Fruit fly (Drosophila melanogaster) whole organism, prepupa: ENCODE data around the gene CG17199.

Source experiments
- Blimp-1 ChIP-seq: fragments of 200-800 bp; sonication (Bioruptor generic); optimal IDR thresholded peaks from 3 replicates; lab custom pipeline; 2017; ENCODE audit warnings: missing biosample characterization, missing genetic modification characterization, mild to moderate bottlenecking, moderate library complexity, missing genetic modification reagents
- CG10669 ChIP-seq: fragments of 200-800 bp; sonication (Bioruptor generic); optimal IDR thresholded peaks from 3 replicates; lab custom pipeline; 2018; ENCODE audit warnings: missing biosample characterization, mild to moderate bottlenecking, missing genetic modification characterization, moderate library complexity
- CG11294 ChIP-seq: fragments of 200-800 bp; sonication (Bioruptor generic); IDR thresholded peaks from 2 replicates; pipeline ENCODE4 v1.3.6; 2022; ENCODE audit warnings: missing biosample characterization, missing genetic modification characterization
- CG15336 ChIP-seq: fragments of 200-800 bp; sonication (Bioruptor generic); IDR thresholded peaks from 2 replicates; pipeline ENCODE4 v1.3.6; 2022; ENCODE audit warnings: missing biosample characterization, missing genetic modification characterization
- CG1621 ChIP-seq: fragments of 200-800 bp; sonication (Bioruptor generic); optimal IDR thresholded peaks from 3 replicates; lab custom pipeline; 2018; ENCODE audit warnings: missing biosample characterization, mild to moderate bottlenecking, missing genetic modification characterization
- CG31627 ChIP-seq: fragments of 200-800 bp; sonication (Bioruptor generic); optimal IDR thresholded peaks from 3 replicates; lab custom pipeline; 2016; ENCODE audit warnings: missing biosample characterization, missing genetic modification characterization
- CG34406 ChIP-seq: fragments of 200-800 bp; sonication (Bioruptor generic); optimal IDR thresholded peaks from 3 replicates; lab custom pipeline; 2016; ENCODE audit warnings: missing biosample characterization, missing genetic modification characterization
- CG4318 ChIP-seq: fragments of 200-800 bp; sonication (Bioruptor generic); optimal IDR thresholded peaks from 3 replicates; lab custom pipeline; 2017; ENCODE audit warnings: missing biosample characterization, mild to moderate bottlenecking, missing genetic modification characterization
- CG6276 ChIP-seq: fragments of 200-800 bp; sonication (Bioruptor generic); optimal IDR thresholded peaks from 2 replicates; lab custom pipeline; 2017; ENCODE audit warnings: missing biosample characterization, mild to moderate bottlenecking, missing genetic modification characterization
- CG6792 ChIP-seq: fragments of 200-800 bp; sonication (Bioruptor generic); optimal IDR thresholded peaks from 3 replicates; lab custom pipeline; 2016; ENCODE audit warnings: missing biosample characterization, missing genetic modification characterization
- CG6808 ChIP-seq: fragments of 200-800 bp; sonication (Bioruptor generic); optimal IDR thresholded peaks from 3 replicates; lab custom pipeline; 2017; ENCODE audit warnings: missing biosample characterization, missing genetic modification characterization, mild to moderate bottlenecking, moderate library complexity, missing genetic modification reagents
- CG6854 ChIP-seq: fragments of 200-800 bp; sonication (Bioruptor generic); optimal IDR thresholded peaks from 2 replicates; lab custom pipeline; 2017; ENCODE audit warnings: missing biosample characterization, mild to moderate bottlenecking, missing genetic modification characterization
- CG7368 ChIP-seq: fragments of 200-800 bp; sonication (Bioruptor generic); optimal IDR thresholded peaks from 3 replicates; lab custom pipeline; 2016; ENCODE audit warnings: missing biosample characterization, missing genetic modification characterization
- CG8119 ChIP-seq: fragments of 200-800 bp; sonication (Bioruptor generic); IDR thresholded peaks from 3 replicates; pipeline ENCODE4 v1.3.6; 2022; ENCODE audit warnings: missing biosample characterization, missing genetic modification characterization
- CG8319 ChIP-seq: fragments of 200-800 bp; sonication (Bioruptor generic); optimal IDR thresholded peaks from 3 replicates; lab custom pipeline; 2016; ENCODE audit warnings: missing biosample characterization, missing genetic modification characterization
- CG8632 ChIP-seq: fragments of 200-800 bp; sonication (Bioruptor generic); optimal IDR thresholded peaks from 3 replicates; lab custom pipeline; 2016; ENCODE audit warnings: missing biosample characterization, missing genetic modification characterization
- CG9139 ChIP-seq: fragments of 200-800 bp; sonication (Bioruptor generic); optimal IDR thresholded peaks from 3 replicates; lab custom pipeline; 2017; ENCODE audit warnings: missing biosample characterization, mild to moderate bottlenecking, missing genetic modification characterization
- Eip75B ChIP-seq: fragments of 200-800 bp; sonication (Bioruptor generic); optimal IDR thresholded peaks from 3 replicates; lab custom pipeline; 2016; ENCODE audit warnings: missing biosample characterization, missing genetic modification characterization
- Eip78C ChIP-seq: fragments of 200-800 bp; sonication (Bioruptor generic); peaks from one replicate; lab custom pipeline; 2016; ENCODE audit warnings: missing biosample characterization, missing genetic modification characterization
- Ets21C ChIP-seq: fragments of 200-800 bp; sonication (Bioruptor generic); optimal IDR thresholded peaks from 3 replicates; lab custom pipeline; 2016; ENCODE audit warnings: missing biosample characterization, missing genetic modification characterization
- Ets96B ChIP-seq: fragments of 200-800 bp; optimal IDR thresholded peaks from 2 replicates; lab custom pipeline; 2019; ENCODE audit warnings: missing biosample characterization, mild to moderate bottlenecking, missing genetic modification characterization, moderate library complexity
- Gug ChIP-seq: fragments of 200-800 bp; sonication (Bioruptor generic); IDR thresholded peaks from 2 replicates; pipeline ENCODE4 v1.3.6; 2022; ENCODE audit warnings: missing biosample characterization, missing genetic modification characterization
- Hr38 ChIP-seq: sonication (Bioruptor generic); optimal IDR thresholded peaks from 2 replicates; lab custom pipeline; 2016; ENCODE audit warnings: missing biosample characterization, missing genetic modification characterization
- Hr4 ChIP-seq: fragments of 200-800 bp; sonication (Bioruptor generic); optimal IDR thresholded peaks from 3 replicates; lab custom pipeline; 2016; ENCODE audit warnings: missing biosample characterization, missing genetic modification characterization
- Lpt ChIP-seq: fragments of 200-800 bp; sonication (Bioruptor generic); optimal IDR thresholded peaks from 3 replicates; lab custom pipeline; 2016; ENCODE audit warnings: missing biosample characterization, missing genetic modification characterization
- Met ChIP-seq: fragments of 200-800 bp; sonication (Bioruptor generic); optimal IDR thresholded peaks from 3 replicates; lab custom pipeline; 2016; ENCODE audit warnings: missing biosample characterization, missing genetic modification characterization
- OdsH ChIP-seq: fragments of 200-800 bp; sonication (Bioruptor generic); optimal IDR thresholded peaks from 3 replicates; lab custom pipeline; 2016; ENCODE audit warnings: missing biosample characterization, missing genetic modification characterization
- Sox102F ChIP-seq: fragments of 200-800 bp; sonication (Bioruptor generic); optimal IDR thresholded peaks from 2 replicates; lab custom pipeline; 2016; ENCODE audit warnings: missing biosample characterization, mild to moderate bottlenecking, missing genetic modification characterization
- Sox14 ChIP-seq: fragments of 200-800 bp; sonication (Bioruptor generic); optimal IDR thresholded peaks from 3 replicates; lab custom pipeline; 2016; ENCODE audit warnings: missing biosample characterization, missing genetic modification characterization
- Sox15 ChIP-seq: fragments of 200-800 bp; sonication (Bioruptor generic); optimal IDR thresholded peaks from 3 replicates; lab custom pipeline; 2016; ENCODE audit warnings: missing biosample characterization, missing genetic modification characterization
- achi ChIP-seq: fragments of 200-800 bp; sonication (Bioruptor generic); optimal IDR thresholded peaks from 3 replicates; lab custom pipeline; 2016; ENCODE audit warnings: missing biosample characterization, missing genetic modification characterization
- acj6 ChIP-seq: fragments of 200-800 bp; sonication (Bioruptor generic); optimal IDR thresholded peaks from 3 replicates; lab custom pipeline; 2016; ENCODE audit warnings: missing biosample characterization, missing genetic modification characterization
- cyc ChIP-seq: fragments of 200-800 bp; sonication (Bioruptor generic); optimal IDR thresholded peaks from 3 replicates; lab custom pipeline; 2016; ENCODE audit warnings: missing biosample characterization, missing genetic modification characterization
- dac ChIP-seq: fragments of 200-800 bp; sonication (Bioruptor generic); optimal IDR thresholded peaks from 2 replicates; lab custom pipeline; 2017; ENCODE audit warnings: missing biosample characterization, mild to moderate bottlenecking, missing genetic modification characterization
- dsx ChIP-seq: fragments of 200-800 bp; optimal IDR thresholded peaks from 3 replicates; lab custom pipeline; 2019; ENCODE audit warnings: missing biosample characterization, mild to moderate bottlenecking, missing genetic modification characterization, moderate library complexity; ENCODE audit not compliant: poor library complexity, severe bottlenecking
- eg ChIP-seq: fragments of 200-800 bp; sonication (Bioruptor generic); IDR thresholded peaks from 3 replicates; pipeline ENCODE4 v1.3.6; 2022; ENCODE audit warnings: missing biosample characterization, missing genetic modification characterization
- esn ChIP-seq: fragments of 200-800 bp; sonication (Bioruptor generic); optimal IDR thresholded peaks from 2 replicates; lab custom pipeline; 2016; ENCODE audit warnings: missing biosample characterization, mild to moderate bottlenecking, missing genetic modification characterization, moderate library complexity
- fd85E ChIP-seq: fragments of 200-800 bp; sonication (Bioruptor generic); optimal IDR thresholded peaks from 3 replicates; lab custom pipeline; 2016; ENCODE audit warnings: missing biosample characterization, missing genetic modification characterization
- fkh ChIP-seq: fragments of 200-800 bp; sonication (Bioruptor generic); optimal IDR thresholded peaks from 3 replicates; lab custom pipeline; 2017; ENCODE audit warnings: missing biosample characterization, mild to moderate bottlenecking, missing genetic modification characterization, moderate library complexity
- lz ChIP-seq: fragments of 200-800 bp; sonication (Bioruptor generic); optimal IDR thresholded peaks from 3 replicates; lab custom pipeline; 2016; ENCODE audit warnings: missing biosample characterization, missing genetic modification characterization
- net ChIP-seq: fragments of 200-800 bp; sonication (Bioruptor generic); optimal IDR thresholded peaks from 3 replicates; lab custom pipeline; 2016; ENCODE audit warnings: missing biosample characterization, missing genetic modification characterization
- pdm3 ChIP-seq: fragments of 200-800 bp; sonication (Bioruptor generic); optimal IDR thresholded peaks from 3 replicates; lab custom pipeline; 2016; ENCODE audit warnings: missing biosample characterization, missing genetic modification characterization
- spab ChIP-seq: fragments of 200-800 bp; sonication (Bioruptor generic); optimal IDR thresholded peaks from 2 replicates; lab custom pipeline; 2017; ENCODE audit warnings: missing biosample characterization, mild to moderate bottlenecking, missing genetic modification characterization, missing genetic modification reagents
- ss ChIP-seq, 2 experiments: fragments of 200-800 bp; sonication (Bioruptor generic); optimal IDR thresholded peaks; 2 replicates in 1 of 2; 3 replicates in 1 of 2; lab custom pipeline; 2017 to 2018; ENCODE audit warnings: mild to moderate bottlenecking in 2 of 2, missing biosample characterization in 2 of 2, missing genetic modification characterization in 2 of 2, moderate library complexity in 1 of 2
- svp ChIP-seq: fragments of 200-800 bp; sonication (Bioruptor generic); peaks from one replicate; lab custom pipeline; 2016; ENCODE audit warnings: missing biosample characterization, missing genetic modification characterization
- topi ChIP-seq: fragments of 200-800 bp; sonication (Bioruptor generic); optimal IDR thresholded peaks from 3 replicates; lab custom pipeline; 2016; ENCODE audit warnings: missing biosample characterization, missing genetic modification characterization
- vri ChIP-seq: fragments of 200-800 bp; sonication (Bioruptor generic); optimal IDR thresholded peaks from 3 replicates; lab custom pipeline; 2016; ENCODE audit warnings: missing biosample characterization, mild to moderate bottlenecking, missing genetic modification characterization

CG17199 gene

dm6 chr3R:20256278-20256979 lies 46.8 kb upstream of the CG17199 start (continued):
- no peak for TF ChIP-seq Sox15 (GFP tag; lab: Kevin White, UChicago)
- no peak for TF ChIP-seq Blimp-1 (GFP tag; lab: Kevin White, UChicago)
- TF ChIP-seq CG8119 (GFP tag; lab: Robert Waterston, UW) = no peak
- no peak for TF ChIP-seq Lpt
- peak; percentile 26 for TF ChIP-seq esn (GFP tag; lab: Kevin White, UChicago)
- TF ChIP-seq dac = no peak
- TF ChIP-seq CG4318 (GFP tag; lab: Kevin White, UChicago) = no peak
- TF ChIP-seq pdm3 (GFP tag; lab: Kevin White, UChicago) = peak; percentile 27
- TF ChIP-seq CG15336 (GFP tag; lab: Robert Waterston, UW) = no peak
- peak; percentile 40 for TF ChIP-seq CG6808 (GFP tag; lab: Kevin White, UChicago)
- TF ChIP-seq spab (GFP tag; lab: Kevin White, UChicago) = no peak
- no peak for TF ChIP-seq Eip75B (GFP tag; lab: Kevin White, UChicago)
- TF ChIP-seq topi (GFP tag; lab: Kevin White, UChicago) = no peak
- no peak for TF ChIP-seq CG8319
- TF ChIP-seq CG6854 (GFP tag; lab: Kevin White, UChicago) = no peak
- peak; percentile 3 for TF ChIP-seq Met (GFP tag; lab: Kevin White, UChicago)
- no peak for TF ChIP-seq dsx
- no peak for TF ChIP-seq fkh
- TF ChIP-seq, all 60 proteins: peak for 16

DNA sequence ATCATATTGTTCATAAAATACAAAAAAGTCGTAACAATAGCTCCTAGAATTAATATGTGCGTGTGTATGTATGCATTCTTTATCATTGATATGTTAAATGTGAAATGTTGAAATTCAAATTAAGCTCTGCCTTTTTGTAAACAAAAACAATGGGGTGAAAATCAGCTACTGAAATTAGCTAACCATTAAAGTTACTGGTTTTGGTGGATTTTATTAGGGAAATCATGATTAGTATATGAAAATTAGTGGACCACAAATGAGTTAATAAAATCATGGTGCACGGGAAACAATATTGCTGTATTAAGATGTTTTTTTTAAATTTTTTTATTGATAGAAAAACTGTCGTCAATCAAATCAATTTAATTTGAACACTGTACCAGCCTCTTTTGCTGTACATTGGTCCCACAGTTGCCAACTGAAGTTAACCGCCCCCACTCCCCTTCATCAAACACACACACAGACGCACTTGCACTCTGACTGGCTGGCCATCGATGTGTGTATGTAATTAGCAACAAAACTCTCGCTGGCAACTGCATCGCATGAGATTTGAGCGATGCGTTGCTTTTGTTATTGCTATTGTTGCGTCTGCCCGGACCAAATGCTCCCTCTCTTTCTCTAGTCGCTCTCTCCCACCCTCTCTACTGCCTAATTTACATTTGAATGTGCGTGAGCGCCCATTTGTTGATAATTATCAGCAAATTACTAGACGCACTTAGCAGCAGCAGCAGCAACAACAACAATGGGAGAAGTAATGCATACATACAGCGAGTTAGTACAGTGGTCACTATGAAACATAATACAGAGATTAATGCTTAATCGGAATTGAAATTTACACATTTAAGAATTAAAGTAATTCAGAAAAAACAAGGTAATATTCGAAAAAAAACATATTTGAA lies 44.9 kb upstream of the CG17199 start:
- TF ChIP-seq CG15336 (GFP tag; lab: Robert Waterston, UW) (peak; percentile 52), Gug (0 out of 2 replicates have a peak, but pooled peaks have one; percentile 28), Eip75B (GFP tag; lab: Kevin White, UChicago) (peak; percentile 22), cyc (no peak), CG11294 (GFP tag; lab: Robert Waterston, UW) (no peak; the same call in 1 of the 2 replicates), Lpt (no peak), CG6792 (GFP tag; lab: Kevin White, UChicago) (no peak), CG8632 (GFP tag; lab: Kevin White, UChicago) (no peak), CG10669 (GFP tag; lab: Kevin White, UChicago) (no peak), CG8319 (no peak), fd85E (no peak), achi (GFP tag; lab: Kevin White, UChicago) (peak; percentile 26), Ets96B (tag; lab: Kevin White, UChicago) (no peak), lz (GFP tag; lab: Kevin White, UChicago) (no peak), topi (GFP tag; lab: Kevin White, UChicago) (no peak), CG31627 (GFP tag; lab: Kevin White, UChicago) (no peak), acj6 (peak; percentile 28), eg (GFP tag; lab: Robert Waterston, UW) (peak; percentile 67), OdsH (peak; percentile 42), Ets21C (GFP tag; lab: Kevin White, UChicago) (no peak), ss (GFP tag; optimal IDR thresholded peaks at IDR 0.05; lab: Kevin White, UChicago) (no peak), CG7368 (no peak), Hr4 (GFP tag; lab: Kevin White, UChicago) (peak; percentile 73), Eip78C (GFP tag; lab: Kevin White, UChicago) (peak; percentile 36), net (GFP tag; lab: Kevin White, UChicago) (no peak), Sox14 (GFP tag; lab: Kevin White, UChicago) (no peak), CG34406 (no peak), CG6808 (GFP tag; lab: Kevin White, UChicago) (no peak), CG6276 (GFP tag; lab: Kevin White, UChicago) (no peak), CG9139 (GFP tag; lab: Kevin White, UChicago) (no peak), dsx (no peak), Sox102F (no peak), Hr38 (no peak), CG1621 (tag; lab: Kevin White, UChicago) (no peak), svp (GFP tag; lab: Kevin White, UChicago) (peak; percentile 74), vri (GFP tag; lab: Kevin White, UChicago) (no peak)
